Worm (Caenorhabditis elegans) whole organism, midembryonic: Measurements from ENCODE around the gene C01G10.6.

Experiments
- flt-1 ChIP-seq: fragments of 200-800 bp; sonication (Bioruptor generic); IDR thresholded peaks from 2 replicates; pipeline ENCODE4 v1.3.6; 2022; ENCODE audit warnings: missing genetic modification characterization, missing compliant biosample characterization
- ref-1 ChIP-seq: fragments of 200-800 bp; sonication (Bioruptor generic); conservative IDR thresholded peaks from 2 replicates; pipeline ENCODE4 v1.3.6; 2022; ENCODE audit warnings: missing genetic modification reagents, missing genetic modification characterization, missing compliant biosample characterization
- tab-1 ChIP-seq: fragments of 200-800 bp; sonication (Bioruptor generic); IDR thresholded peaks from 2 replicates; pipeline ENCODE4 v1.3.6; 2022; ENCODE audit warnings: missing genetic modification characterization, missing compliant biosample characterization
- ztf-23 ChIP-seq: fragments of 200-800 bp; sonication (Bioruptor generic); IDR thresholded peaks from 2 replicates; pipeline ENCODE4 v1.3.6; 2022; ENCODE audit warnings: missing genetic modification reagents, missing genetic modification characterization, missing compliant biosample characterization

- no peak for TF ChIP-seq ref-1 (GFP tag; lab: Robert Waterston, UW)
- TF ChIP-seq ztf-23 (GFP tag; lab: Robert Waterston, UW): no peak
- TF ChIP-seq flt-1 (GFP tag; lab: Robert Waterston, UW): no peak
- no peak for TF ChIP-seq tab-1 (GFP tag; lab: Robert Waterston, UW)
Measured at ce11 chrV:15099447-15099846, 12.0 kb downstream of the C01G10.6 start, which contains the start of gene C01G10.1.
